Worm (Caenorhabditis elegans): ENCODE measurements around the gene H35B03.2.

ce11 chrIV:5754821-5755220 is 23.3 kb upstream of the H35B03.2 start:
- TF ChIP-seq elt-3 (tag; optimal IDR thresholded peaks at IDR 0.05) = no peak
- no peak for TF ChIP-seq sptf-1 (tag; optimal IDR thresholded peaks at IDR 0.05)
- TF ChIP-seq nhr-28 (tag; optimal IDR thresholded peaks at IDR 0.05) = no peak
- no peak for TF ChIP-seq lsy-2 (tag; optimal IDR thresholded peaks at IDR 0.05)
- no peak for TF ChIP-seq snpc-4 (tag; optimal IDR thresholded peaks at IDR 0.05)
- no peak for TF ChIP-seq hlh-1 (tag; optimal IDR thresholded peaks at IDR 0.05)
- TF ChIP-seq mls-2 (tag; optimal IDR thresholded peaks at IDR 0.05) = peak; percentile 13
- no peak for TF ChIP-seq pha-4 (tag; optimal IDR thresholded peaks at IDR 0.05)
- no peak for TF ChIP-seq nhr-12 (tag; optimal IDR thresholded peaks at IDR 0.05)
